Worm (Caenorhabditis elegans): ENCODE data around the gene egl-27.

ce11 chrII:6851938-6852337 lies 17.1 kb downstream of the egl-27 start, which contains the start of gene C04A2.15:
- no peak for TF ChIP-seq ama-1 (optimal IDR thresholded peaks at IDR 0.05)
- TF ChIP-seq ceh-36 (tag; optimal IDR thresholded peaks at IDR 0.05) = no peak
- no peak for TF ChIP-seq pes-1 (GFP tag; IDR thresholded peaks at IDR 0.05)
- no peak for TF ChIP-seq hmbx-1 (tag; optimal IDR thresholded peaks at IDR 0.05)
- no peak for TF ChIP-seq flt-1 (GFP tag; IDR thresholded peaks at IDR 0.05)
- no peak for TF ChIP-seq tra-4 (tag; optimal IDR thresholded peaks at IDR 0.05)
- TF ChIP-seq tbx-11 (GFP tag; IDR thresholded peaks at IDR 0.05) = no peak
- TF ChIP-seq aly-1 (tag; optimal IDR thresholded peaks at IDR 0.05) = no peak
- no peak for TF ChIP-seq tbx-37 (GFP tag; conservative IDR thresholded peaks at IDR 0.05)
- no peak for TF ChIP-seq sea-1 (GFP tag; conservative IDR thresholded peaks at IDR 0.05)
- TF ChIP-seq hnd-1 (tag; optimal IDR thresholded peaks at IDR 0.05) = no peak
- no peak for TF ChIP-seq ets-7 (tag; optimal IDR thresholded peaks at IDR 0.05)
